Worm (Caenorhabditis elegans): ENCODE measurements around the gene F43D2.7.

DNA sequence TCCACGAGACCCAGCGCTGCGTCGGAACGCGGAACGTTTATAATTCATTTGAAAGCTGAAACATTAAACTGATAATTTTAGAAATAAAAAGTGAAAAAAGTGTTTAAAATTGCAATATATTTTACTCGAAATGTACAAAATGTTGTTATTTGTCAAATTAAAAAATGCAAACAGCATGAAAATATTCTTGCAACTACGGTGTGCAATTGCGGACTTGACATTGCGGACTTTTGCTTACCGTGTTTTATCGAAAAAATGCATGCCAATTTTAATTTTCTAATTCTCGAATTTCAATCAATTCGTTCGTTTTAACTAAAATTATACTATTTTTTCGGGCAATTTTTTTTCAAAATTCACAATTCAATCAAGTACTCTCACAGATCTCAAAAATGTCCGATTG is 27.8 kb downstream of the F43D2.7 start, which contains the start of the genes R11H6.5 and ccnk-1:
- no peak for TF ChIP-seq him-1 (tag; optimal IDR thresholded peaks at IDR 0.05)
- TF ChIP-seq W03F9.2 (tag; optimal IDR thresholded peaks at IDR 0.05), result peak; percentile 62
- no peak for TF ChIP-seq dao-5 (tag; optimal IDR thresholded peaks at IDR 0.05)

Data from whole organism, L4/young adult.